Worm (Caenorhabditis elegans): ENCODE measurements around the gene mel-32.

DNA sequence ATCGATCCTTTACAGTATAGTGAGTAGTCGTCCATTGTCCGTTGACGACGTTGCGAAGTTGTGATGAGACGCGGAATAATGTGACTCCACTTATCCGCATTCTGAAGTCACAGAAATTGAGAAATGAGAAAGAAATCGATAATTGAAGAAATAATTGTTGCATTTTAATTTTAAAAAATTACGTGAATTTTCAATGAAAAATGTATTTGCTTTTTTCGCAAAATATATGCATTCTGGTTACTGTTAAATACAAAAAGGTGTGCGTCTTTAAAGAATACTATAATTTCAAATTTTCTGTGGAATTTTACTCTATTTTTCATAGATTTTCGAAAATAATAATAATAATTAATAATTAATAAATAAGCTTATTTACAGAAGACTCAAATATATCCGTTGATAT, 4.0 kb upstream of the mel-32 start, which contains the start of gene let-721:
- TF ChIP-seq nhr-11 (tag; optimal IDR thresholded peaks at IDR 0.05) (no peak), nhr-237 (tag; optimal IDR thresholded peaks at IDR 0.05) (no peak)

All from whole organism, L2 larva.